Fruit fly (Drosophila melanogaster): ENCODE results near the gene chinmo.
A peak's percentile ranks its signal among the peaks of the same experiment; 100 is the strongest.

chinmo gene

dm6 chr2L:1715699-1716333 lies 64.8 kb downstream of the chinmo start, which contains the start of gene frtz (continued):
- peak; percentile 83 for TF ChIP-seq inv (GFP tag; IDR thresholded peaks at IDR 0.05; ENCODE audit: partially characterized antibody)
- peak; percentile 33 for TF ChIP-seq Dip3 (GFP tag; optimal IDR thresholded peaks at IDR 0.05)
- TF ChIP-seq CG8359 (GFP tag; optimal IDR thresholded peaks at IDR 0.05; ENCODE audit: borderline replicate concordance) = no peak
- no peak for TF ChIP-seq Aef1 (GFP tag; IDR thresholded peaks at IDR 0.05)
- TF ChIP-seq CG1024 (GFP tag; IDR thresholded peaks at IDR 0.05) = no peak
- TF ChIP-seq danr (GFP tag; IDR thresholded peaks at IDR 0.05) = no peak
- peak; percentile 89 for TF ChIP-seq CG13287 (GFP tag; IDR thresholded peaks at IDR 0.05; ENCODE audit: partially characterized antibody)
- no peak for TF ChIP-seq CoRest (tag; optimal IDR thresholded peaks at IDR 0.05)
- peak; percentile 71 for TF ChIP-seq scrt (GFP tag; optimal IDR thresholded peaks at IDR 0.05)
- TF ChIP-seq CG8388 (GFP tag; optimal IDR thresholded peaks at IDR 0.05) = no peak
- TF ChIP-seq gem (tag; optimal IDR thresholded peaks at IDR 0.05) = no peak
- TF ChIP-seq CG8924 (tag; optimal IDR thresholded peaks at IDR 0.05) = peak; percentile 5
- 0 out of 2 replicates have a peak, but pooled peaks have one; percentile 9 for TF ChIP-seq wdn (GFP tag; IDR thresholded peaks at IDR 0.05)
- no peak for TF ChIP-seq CG10209 (GFP tag; optimal IDR thresholded peaks at IDR 0.05)
- no peak for TF ChIP-seq gsb (GFP tag; IDR thresholded peaks at IDR 0.05)
- TF ChIP-seq CG18599 (GFP tag; optimal IDR thresholded peaks at IDR 0.05) = no peak
- TF ChIP-seq C15 (GFP tag; IDR thresholded peaks at IDR 0.05) = no peak
- no peak for TF ChIP-seq ase (GFP tag; IDR thresholded peaks at IDR 0.05)
- TF ChIP-seq Camta (GFP tag; optimal IDR thresholded peaks at IDR 0.05) = no peak
- TF ChIP-seq emc (GFP tag; optimal IDR thresholded peaks at IDR 0.05) = no peak
- no peak for TF ChIP-seq bowl (GFP tag; IDR thresholded peaks at IDR 0.05)
- peak; percentile 59; the same call in 2 of the 3 replicates for TF ChIP-seq CG14860 (GFP tag; IDR thresholded peaks at IDR 0.05; ENCODE audit: partially characterized antibody)
- TF ChIP-seq pita (GFP tag; optimal IDR thresholded peaks at IDR 0.05) = peak; percentile 85
- no peak for TF ChIP-seq jigr1 (GFP tag; IDR thresholded peaks at IDR 0.05)
- peak; percentile 71 for TF ChIP-seq CG7963 (GFP tag; IDR thresholded peaks at IDR 0.05; ENCODE audit: partially characterized antibody)
- no peak for TF ChIP-seq eyg (GFP tag; optimal IDR thresholded peaks at IDR 0.05)
- peak; percentile 46 for TF ChIP-seq sna (GFP tag; IDR thresholded peaks at IDR 0.05; ENCODE audit: partially characterized antibody)
- TF ChIP-seq trem (tag; optimal IDR thresholded peaks at IDR 0.05) = peak; percentile 55
- TF ChIP-seq CG2116 (GFP tag; optimal IDR thresholded peaks at IDR 0.05) = peak; percentile 1
- TF ChIP-seq CG10274 (GFP tag; optimal IDR thresholded peaks at IDR 0.05) = no peak
- TF ChIP-seq ERR (GFP tag; optimal IDR thresholded peaks at IDR 0.05) = no peak
- peak; percentile 56 for TF ChIP-seq E2f2 (GFP tag; IDR thresholded peaks at IDR 0.05)
- TF ChIP-seq CG10321 (GFP tag; IDR thresholded peaks at IDR 0.05) = no peak
- TF ChIP-seq CHES-1-like (GFP tag; optimal IDR thresholded peaks at IDR 0.05) = peak; percentile 29
- no peak for TF ChIP-seq CG11247 (GFP tag; IDR thresholded peaks at IDR 0.05)
- TF ChIP-seq Oli (tag; optimal IDR thresholded peaks at IDR 0.05) = no peak
- no peak for TF ChIP-seq CG6854 (GFP tag; optimal IDR thresholded peaks at IDR 0.05)
- TF ChIP-seq dan (GFP tag; IDR thresholded peaks at IDR 0.05) = no peak
- no peak for TF ChIP-seq HLH3B (GFP tag; IDR thresholded peaks at IDR 0.05)
- no peak for TF ChIP-seq CG3995 (GFP tag; optimal IDR thresholded peaks at IDR 0.05)
- TF ChIP-seq Xrp1 (GFP tag; IDR thresholded peaks at IDR 0.05) = 0 out of 2 replicates have a peak, but pooled peaks have one; percentile 24
- TF ChIP-seq CG10979 (tag; optimal IDR thresholded peaks at IDR 0.05) = no peak
- no peak for TF ChIP-seq CG4424 (GFP tag; optimal IDR thresholded peaks at IDR 0.05)
- peak; percentile 6 for TF ChIP-seq CG2712 (tag; optimal IDR thresholded peaks at IDR 0.05)
- TF ChIP-seq CG34376 (GFP tag; optimal IDR thresholded peaks at IDR 0.05) = peak; percentile 80
- peak; percentile 68 for TF ChIP-seq vnd (GFP tag; IDR thresholded peaks at IDR 0.05; ENCODE audit: partially characterized antibody)
- no peak for TF ChIP-seq CG7987 (GFP tag; optimal IDR thresholded peaks at IDR 0.05)
- TF ChIP-seq Mad (GFP tag; optimal IDR thresholded peaks at IDR 0.05) = no peak
- no peak for TF ChIP-seq CG5180 (GFP tag; optimal IDR thresholded peaks at IDR 0.05)
- no peak for TF ChIP-seq CG16863 (GFP tag; optimal IDR thresholded peaks at IDR 0.05)
